Worm (Caenorhabditis elegans): ENCODE measurements around the gene avr-15.

The avr-15 gene

DNA sequence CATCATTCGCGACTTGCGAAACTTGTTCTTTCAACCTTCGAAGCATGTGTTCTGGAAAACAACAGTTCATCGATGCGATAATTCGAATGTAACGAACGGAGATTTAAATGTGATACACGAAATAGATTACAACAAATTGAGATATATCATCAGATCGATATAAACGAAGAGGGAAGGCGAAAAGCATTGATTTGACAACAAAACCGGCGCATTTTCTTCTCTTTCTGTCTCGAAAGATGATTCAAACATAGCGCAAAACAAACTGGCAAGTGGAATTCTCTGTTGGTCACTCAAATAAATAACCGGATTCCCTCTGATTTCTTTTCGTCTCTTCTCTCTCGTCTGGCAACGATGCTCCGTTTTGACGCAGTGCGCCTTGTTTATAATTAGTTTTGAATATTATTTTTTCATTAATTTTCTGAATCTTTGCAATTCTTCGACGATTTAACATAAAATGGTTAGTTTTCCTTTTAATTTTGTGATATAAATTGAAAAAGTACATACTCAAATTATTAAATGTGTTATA is 14.1 kb downstream of the avr-15 start, which contains the start of the genes eea-1 and gut-2:
Gene eea-1, minus strand, starts transcription at position 51 of the 526 bp plus-strand sequence.
Gene gut-2, plus strand, starts transcription at position 369 of the 526 bp plus-strand sequence.
- TF ChIP-seq ceh-31 (tag; optimal IDR thresholded peaks at IDR 0.05) = peak; percentile 17
- TF ChIP-seq nfya-1 (tag; optimal IDR thresholded peaks at IDR 0.05) = peak; percentile 49
- TF ChIP-seq unc-55 (GFP tag; optimal IDR thresholded peaks at IDR 0.05) = peak; percentile 25
- no peak for TF ChIP-seq sox-4 (tag; optimal IDR thresholded peaks at IDR 0.05)
- TF ChIP-seq ref-2 (tag; optimal IDR thresholded peaks at IDR 0.05) = no peak
- TF ChIP-seq ceh-14 (tag; optimal IDR thresholded peaks at IDR 0.05) = peak; percentile 15

DNA sequence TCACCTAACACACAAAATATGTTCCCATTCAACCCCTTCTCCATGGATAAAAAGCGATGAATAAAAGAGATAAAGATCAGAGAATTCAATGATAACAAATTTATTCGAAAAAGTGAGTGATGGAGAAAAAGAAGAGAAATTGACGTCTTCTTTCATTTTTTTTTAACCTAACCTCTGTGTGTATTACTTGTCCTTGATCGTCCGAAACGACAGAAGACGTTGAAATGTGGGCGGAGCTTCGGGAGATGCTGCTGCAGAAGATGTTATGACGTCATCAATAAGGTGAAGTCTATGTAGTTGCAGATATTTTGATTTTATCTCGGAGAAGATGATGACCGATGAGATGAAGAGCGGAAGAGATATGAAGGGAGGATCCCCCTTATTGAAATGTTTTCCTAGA is 21.7 kb downstream of the avr-15 start, which contains the start of gene T10G3.3:
Gene T10G3.3, minus strand, starts transcription at position 370 of the 400 bp plus-strand sequence.
- TF ChIP-seq pag-3 (tag; optimal IDR thresholded peaks at IDR 0.05; ENCODE audit: borderline replicate concordance) (no peak), pax-1 (tag; optimal IDR thresholded peaks at IDR 0.05) (no peak), nhr-232 (tag; optimal IDR thresholded peaks at IDR 0.05) (no peak), ama-1 (optimal IDR thresholded peaks at IDR 0.05) (no peak), hlh-13 (GFP tag; optimal IDR thresholded peaks at IDR 0.05) (no peak), unc-55 (GFP tag; optimal IDR thresholded peaks at IDR 0.05) (no peak), ceh-31 (tag; optimal IDR thresholded peaks at IDR 0.05) (no peak), rnt-1 (tag; optimal IDR thresholded peaks at IDR 0.05) (no peak), ets-4 (tag; optimal IDR thresholded peaks at IDR 0.05) (no peak), ceh-22 (tag; optimal IDR thresholded peaks at IDR 0.05) (no peak), lim-6 (tag; optimal IDR thresholded peaks at IDR 0.05) (no peak), ceh-18 (tag; optimal IDR thresholded peaks at IDR 0.05) (no peak), sox-4 (tag; optimal IDR thresholded peaks at IDR 0.05) (no peak), tbx-7 (tag; optimal IDR thresholded peaks at IDR 0.05) (no peak), ceh-45 (GFP tag; IDR thresholded peaks at IDR 0.05) (no peak), ceh-9 (tag; optimal IDR thresholded peaks at IDR 0.05) (no peak), ceh-34 (tag; optimal IDR thresholded peaks at IDR 0.05) (no peak), ceh-24 (tag; optimal IDR thresholded peaks at IDR 0.05) (no peak), pros-1 (tag; optimal IDR thresholded peaks at IDR 0.05) (no peak), sox-2 (GFP tag; IDR thresholded peaks at IDR 0.05) (no peak)

DNA sequence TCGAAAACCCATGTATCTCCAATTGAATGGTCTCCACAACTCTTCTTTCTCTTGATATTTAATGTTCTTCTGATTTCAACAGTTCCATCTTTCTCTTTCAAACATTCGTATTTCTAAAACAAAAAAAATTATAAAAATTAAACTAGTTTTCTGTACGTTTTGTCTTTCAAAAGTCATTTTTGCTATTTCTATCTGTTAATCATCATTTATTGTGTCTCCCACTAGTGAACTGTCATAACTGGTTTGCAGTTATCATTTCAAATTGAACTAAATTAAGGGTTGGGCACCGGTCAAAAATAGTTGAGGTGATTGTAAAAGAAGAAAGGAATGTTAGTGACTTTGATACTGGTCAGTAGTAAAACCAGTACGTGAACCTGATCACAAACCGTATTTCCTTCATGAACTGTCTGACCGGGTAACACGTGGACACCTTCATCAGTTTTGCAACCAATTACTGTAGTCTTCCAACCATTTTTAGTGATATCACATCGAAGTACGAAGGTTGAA is 23.2 kb downstream of the avr-15 start:
- TF ChIP-seq mec-3 (tag; optimal IDR thresholded peaks at IDR 0.05; ENCODE audit: borderline replicate concordance) (no peak), pax-1 (tag; optimal IDR thresholded peaks at IDR 0.05) (no peak), ceh-9 (tag; optimal IDR thresholded peaks at IDR 0.05) (no peak), unc-55 (GFP tag; optimal IDR thresholded peaks at IDR 0.05) (no peak), nhr-11 (tag; optimal IDR thresholded peaks at IDR 0.05) (no peak), gmeb-2 (tag; optimal IDR thresholded peaks at IDR 0.05) (no peak), K09A11.1 (tag; optimal IDR thresholded peaks at IDR 0.05; ENCODE audit: insufficient read depth) (no peak), che-1 (tag; optimal IDR thresholded peaks at IDR 0.05) (no peak), dve-1 (tag; optimal IDR thresholded peaks at IDR 0.05) (no peak), ceh-31 (tag; optimal IDR thresholded peaks at IDR 0.05) (no peak), syd-9 (tag; optimal IDR thresholded peaks at IDR 0.05) (no peak), zip-5 (tag; optimal IDR thresholded peaks at IDR 0.05) (no peak)

DNA sequence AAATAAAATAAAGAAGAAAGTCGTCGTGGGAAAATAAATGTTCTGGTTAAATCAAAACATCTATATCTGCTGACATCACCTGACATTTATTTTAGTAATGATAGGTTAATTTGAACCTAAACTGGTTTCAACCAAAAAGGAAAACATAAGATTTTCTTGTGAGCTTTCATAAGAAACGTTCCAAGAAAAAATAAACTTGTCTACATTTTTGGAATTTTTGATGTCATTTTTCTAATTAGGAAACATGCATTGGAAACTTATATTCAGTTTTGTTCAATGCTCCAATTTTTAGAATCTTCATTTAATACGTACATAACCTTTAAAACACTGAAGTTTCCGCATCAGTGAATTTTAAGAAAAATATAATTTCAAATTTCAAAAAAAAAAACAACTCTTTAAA is 25.8 kb downstream of the avr-15 start:
- TF ChIP-seq lim-6 (tag; optimal IDR thresholded peaks at IDR 0.05) (no peak), pax-1 (tag; optimal IDR thresholded peaks at IDR 0.05) (no peak), madf-2 (tag; optimal IDR thresholded peaks at IDR 0.05) (no peak), hlh-30 (tag; optimal IDR thresholded peaks at IDR 0.05; ENCODE audit: insufficient read depth) (no peak), dve-1 (tag; optimal IDR thresholded peaks at IDR 0.05) (no peak), unc-86 (tag; optimal IDR thresholded peaks at IDR 0.05) (no peak), unc-55 (GFP tag; optimal IDR thresholded peaks at IDR 0.05) (no peak), ceh-6 (GFP tag; optimal IDR thresholded peaks at IDR 0.05) (no peak), pqm-1 (tag; optimal IDR thresholded peaks at IDR 0.05) (no peak), hlh-15 (tag; optimal IDR thresholded peaks at IDR 0.05) (no peak), ceh-18 (tag; optimal IDR thresholded peaks at IDR 0.05) (no peak), pros-1 (tag; optimal IDR thresholded peaks at IDR 0.05) (no peak), hlh-8 (tag; optimal IDR thresholded peaks at IDR 0.05) (no peak), syd-9 (tag; optimal IDR thresholded peaks at IDR 0.05) (no peak), ahr-1 (tag; optimal IDR thresholded peaks at IDR 0.05) (no peak), pha-2 (tag; optimal IDR thresholded peaks at IDR 0.05) (no peak)
